Fruit fly (Drosophila melanogaster): ENCODE results near the gene thw.

The thw gene

DNA sequence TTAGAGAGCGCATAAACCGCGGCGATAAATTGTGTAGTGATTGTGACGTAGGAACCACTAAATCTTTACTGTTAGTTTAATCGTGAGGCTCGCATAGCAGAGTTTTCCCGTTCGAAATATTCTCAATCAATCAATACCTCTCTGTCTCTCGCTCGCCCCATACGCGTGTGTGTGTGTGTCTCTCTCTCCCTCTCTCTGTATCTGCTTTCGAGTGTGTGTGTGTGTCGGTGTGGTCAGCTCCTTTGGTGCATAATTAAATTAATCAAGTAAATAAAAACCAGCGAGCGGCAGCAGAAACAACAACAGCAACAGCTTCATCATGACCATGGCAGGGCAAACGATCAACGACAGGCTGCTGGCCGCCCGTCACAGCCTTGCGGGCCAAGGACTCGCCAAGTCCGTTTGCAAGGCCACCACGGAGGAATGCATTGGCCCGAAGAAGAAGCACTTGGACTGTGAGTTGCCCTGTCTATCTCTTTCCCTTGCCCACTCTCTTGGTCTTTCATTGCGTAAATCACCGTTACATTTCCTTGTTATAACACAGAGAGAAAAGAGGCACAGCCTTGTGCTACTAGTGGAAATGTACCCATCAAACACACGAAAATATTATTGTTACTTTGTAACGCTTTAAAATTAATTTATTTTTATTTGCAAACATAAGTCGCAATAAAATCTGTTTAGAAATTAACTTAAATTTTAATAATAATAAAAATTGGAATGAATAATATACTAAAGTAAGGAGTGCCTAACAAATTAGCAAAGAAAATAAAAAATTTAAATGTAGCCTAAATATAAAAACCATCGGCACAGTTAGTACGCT lies 36.9 kb upstream of the thw start (continued):
- TF ChIP-seq CG8290 (GFP tag; optimal IDR thresholded peaks at IDR 0.05) (no peak), CG8290 (tag; optimal IDR thresholded peaks at IDR 0.05) (no peak), CG15479 (GFP tag; optimal IDR thresholded peaks at IDR 0.05) (peak; percentile 27), Xrp1 (GFP tag; IDR thresholded peaks at IDR 0.05) (0 out of 2 replicates have a peak, but pooled peaks have one; percentile 30), B-H2 (GFP tag; optimal IDR thresholded peaks at IDR 0.05) (no peak), MESR4 (GFP tag; optimal IDR thresholded peaks at IDR 0.05) (peak; percentile 81), nmo (GFP tag; optimal IDR thresholded peaks at IDR 0.05) (no peak), fd96Cb (tag; optimal IDR thresholded peaks at IDR 0.05) (no peak), Sry-δ (GFP tag; optimal IDR thresholded peaks at IDR 0.05) (peak; percentile 7), ssp (GFP tag; IDR thresholded peaks at IDR 0.05) (no peak), CG1832 (GFP tag; optimal IDR thresholded peaks at IDR 0.05) (peak; percentile 53), D (optimal IDR thresholded peaks at IDR 0.05) (peak; percentile 21), D (GFP tag; optimal IDR thresholded peaks at IDR 0.05) (no peak), CG8281 (tag; optimal IDR thresholded peaks at IDR 0.05) (peak; percentile 96), CG32767 (GFP tag; IDR thresholded peaks at IDR 0.05) (no peak), Sin3A (optimal IDR thresholded peaks at IDR 0.05) (peak; percentile 30), kni (GFP tag; optimal IDR thresholded peaks at IDR 0.05) (peak; percentile 5), cas (GFP tag; IDR thresholded peaks at IDR 0.05) (no peak), HLH4C (GFP tag; IDR thresholded peaks at IDR 0.05; ENCODE audit: partially characterized antibody) (0 out of 3 replicates have a peak, but pooled peaks have one; percentile 35), CG2120 (GFP tag; optimal IDR thresholded peaks at IDR 0.05) (peak; percentile 15), BEAF-32 (GFP tag; optimal IDR thresholded peaks at IDR 0.05) (peak; percentile 30), sens (GFP tag) (peak; percentile 11), CG4360 (GFP tag; IDR thresholded peaks at IDR 0.05) (peak; percentile 12; the same call in 1 of the 2 replicates), CG10462 (GFP tag; optimal IDR thresholded peaks at IDR 0.05) (peak; percentile 23), chinmo (GFP tag; IDR thresholded peaks at IDR 0.05; ENCODE audit: partially characterized antibody) (0 out of 4 replicates have a peak, but pooled peaks have one; percentile 52), CG10979 (tag; optimal IDR thresholded peaks at IDR 0.05) (peak; percentile 24), Fer1 (GFP tag; optimal IDR thresholded peaks at IDR 0.05) (no peak), CG9437 (GFP tag; optimal IDR thresholded peaks at IDR 0.05) (no peak), lola (GFP tag; optimal IDR thresholded peaks at IDR 0.05) (peak in 1 of 3 experiments; percentile 32), ftz-f1 (GFP tag; optimal IDR thresholded peaks at IDR 0.05) (peak; percentile 65), gem (tag; optimal IDR thresholded peaks at IDR 0.05) (peak; percentile 66), ac (GFP tag; optimal IDR thresholded peaks at IDR 0.05) (no peak), zf30C (GFP tag; optimal IDR thresholded peaks at IDR 0.05) (peak; percentile 72), Ets65A (GFP tag) (peak; percentile 61), Mrtf (GFP tag; IDR thresholded peaks at IDR 0.05) (no peak)

DNA sequence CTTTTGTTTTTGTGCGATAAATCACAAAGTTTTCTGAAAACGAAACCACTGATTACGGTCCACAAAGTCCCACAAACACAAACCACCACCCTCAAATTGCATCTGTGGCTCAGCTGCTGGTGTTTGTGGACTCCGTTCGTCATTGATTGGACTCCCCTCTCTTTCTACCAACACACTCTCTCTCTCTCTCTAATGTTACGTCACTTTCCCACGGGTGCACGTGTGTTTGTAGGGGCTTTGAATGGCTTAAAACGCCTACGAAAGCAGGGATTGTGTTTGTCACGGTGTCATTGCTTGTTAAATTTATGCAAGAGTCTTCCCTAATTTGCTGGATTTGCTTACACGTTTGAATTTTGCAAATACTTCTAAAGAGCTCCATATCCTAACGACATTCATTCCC lies 36.2 kb upstream of the thw start:
- peak; percentile 40 for TF ChIP-seq cg (GFP tag; optimal IDR thresholded peaks at IDR 0.05)
- TF ChIP-seq Pdp1 (GFP tag; optimal IDR thresholded peaks at IDR 0.05), result peak in 1 of 2 experiments; percentile 93
- peak; percentile 72 for TF ChIP-seq CG10274 (GFP tag; optimal IDR thresholded peaks at IDR 0.05)
- TF ChIP-seq Neu2 (GFP tag; optimal IDR thresholded peaks at IDR 0.05; ENCODE audit: borderline replicate concordance), result no peak
- peak; percentile 12 for TF ChIP-seq Atf3 (GFP tag; optimal IDR thresholded peaks at IDR 0.05)
- TF ChIP-seq stc (GFP tag; IDR thresholded peaks at IDR 0.05), result no peak
- TF ChIP-seq BtbVII (GFP tag; optimal IDR thresholded peaks at IDR 0.05), result peak; percentile 3
- 0 out of 4 replicates have a peak, but pooled peaks have one; percentile 61 for TF ChIP-seq chinmo (GFP tag; IDR thresholded peaks at IDR 0.05; ENCODE audit: partially characterized antibody)
- peak; percentile 9 to 16 for TF ChIP-seq Trl (optimal IDR thresholded peaks at IDR 0.05)
- no peak for TF ChIP-seq Trl (GFP tag; optimal IDR thresholded peaks at IDR 0.05)
- TF ChIP-seq dm (GFP tag; optimal IDR thresholded peaks at IDR 0.05), result peak; percentile 57
- peak; percentile 34; the same call in 1 of the 2 replicates for TF ChIP-seq vvl (GFP tag; IDR thresholded peaks at IDR 0.05)
- TF ChIP-seq exex (tag; optimal IDR thresholded peaks at IDR 0.05), result no peak
- TF ChIP-seq onecut (GFP tag; IDR thresholded peaks at IDR 0.05), result peak; percentile 88
- no peak for TF ChIP-seq CG13624 (GFP tag; optimal IDR thresholded peaks at IDR 0.05)
- peak; percentile 34 for TF ChIP-seq stwl (tag; optimal IDR thresholded peaks at IDR 0.05)
- peak; percentile 28 for TF ChIP-seq CG9437 (GFP tag; optimal IDR thresholded peaks at IDR 0.05)
